Worm (Caenorhabditis elegans): ENCODE data around the gene W07G4.5.

DNA sequence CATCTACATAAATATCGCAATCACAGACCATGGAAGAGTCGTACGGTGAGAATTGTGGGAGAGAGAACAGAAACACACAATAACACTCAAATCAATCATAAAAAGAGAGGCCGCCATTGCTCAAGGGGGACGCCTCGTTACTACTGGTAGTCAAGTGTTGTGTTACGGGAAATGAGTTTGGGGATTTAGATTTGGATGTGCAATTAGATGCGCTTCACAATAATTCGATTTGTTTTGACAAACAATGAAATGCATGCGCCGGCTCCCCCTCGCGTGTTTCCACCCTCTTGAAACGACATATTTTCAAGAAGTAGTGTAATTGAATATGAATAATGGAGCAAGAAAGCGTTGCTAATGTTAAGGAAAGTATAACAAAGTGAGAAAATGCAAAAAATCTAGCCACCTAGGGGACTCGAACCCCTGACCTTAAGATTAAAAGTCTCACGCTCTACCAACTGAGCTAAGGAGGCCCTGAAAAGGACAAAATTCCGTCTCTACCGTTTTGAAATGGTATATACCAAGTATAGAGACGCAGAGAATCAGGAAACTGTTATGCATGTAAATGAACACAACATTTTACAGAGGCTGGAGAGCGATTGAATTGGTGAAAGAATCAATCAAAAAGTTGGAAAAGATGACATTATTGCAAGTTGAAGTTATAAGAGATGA lies 21.0 kb upstream of the W07G4.5 start:
- TF ChIP-seq unc-62 (GFP tag; optimal IDR thresholded peaks at IDR 0.05) (no peak), pha-4 (tag; optimal IDR thresholded peaks at IDR 0.05) (no peak), nhr-120 (GFP tag; IDR thresholded peaks at IDR 0.05) (no peak), unc-130 (GFP tag; optimal IDR thresholded peaks at IDR 0.05) (no peak), lsy-27 (tag; optimal IDR thresholded peaks at IDR 0.05; ENCODE audit: borderline replicate concordance, insufficient read depth) (no peak), sea-2 (GFP tag; IDR thresholded peaks at IDR 0.05) (no peak)
